Worm (Caenorhabditis elegans) whole organism, L1 larva: ENCODE results near the gene F35D11.3.

Experiments used
- C16A3.4 ChIP-seq: fragments of 150-350 bp; optimal IDR thresholded peaks from 2 replicates; lab custom pipeline; 2014; ENCODE audit warnings: missing biosample characterization, missing genetic modification characterization
- F16B12.6 ChIP-seq: fragments of 150-350 bp; optimal IDR thresholded peaks from 2 replicates; lab custom pipeline; 2014; ENCODE audit warnings: missing biosample characterization, missing genetic modification characterization
- blmp-1 ChIP-seq: fragments of 150-350 bp; optimal IDR thresholded peaks from 2 replicates; lab custom pipeline; 2014; ENCODE audit warnings: missing biosample characterization, missing genetic modification characterization
- ceh-63 ChIP-seq: fragments of 200-800 bp; sonication (Bioruptor generic); optimal IDR thresholded peaks from 2 replicates; lab custom pipeline; 2018; ENCODE audit warnings: mild to moderate bottlenecking, missing genetic modification characterization, missing compliant biosample characterization
- efl-1 ChIP-seq, 4 experiments: fragments of 150-350 bp; optimal IDR thresholded peaks in 3 of 4; peaks in 1 of 4; 1 replicate in 1 of 4; 2 replicates in 3 of 4; lab custom pipeline; 2014; ENCODE audit warnings: missing biosample characterization in 2 of 4, missing genetic modification characterization in 2 of 4, missing genetic modification reagents in 2 of 4
- elt-2 ChIP-seq: sonication (generic microtip); optimal IDR thresholded peaks from 2 replicates; lab custom pipeline; 2016; ENCODE audit warnings: missing genetic modification characterization, mild to moderate bottlenecking, inconsistent platforms, missing compliant biosample characterization, missing genetic modification reagents
- ets-5 ChIP-seq: fragments of 200-800 bp; sonication (Bioruptor generic); IDR thresholded peaks from 2 replicates; pipeline ENCODE4 v1.3.6; 2022; ENCODE audit warnings: missing genetic modification characterization, missing compliant biosample characterization
- fkh-4 ChIP-seq: sonication (generic microtip); optimal IDR thresholded peaks from 2 replicates; lab custom pipeline; 2016; ENCODE audit warnings: missing compliant biosample characterization, missing genetic modification characterization, borderline replicate concordance
- fkh-8 ChIP-seq: sonication (generic microtip); optimal IDR thresholded peaks from 2 replicates; lab custom pipeline; 2016; ENCODE audit warnings: mild to moderate bottlenecking, missing genetic modification characterization, missing compliant biosample characterization
- lin-14 ChIP-seq: fragments of 200-800 bp; sonication (Bioruptor generic); optimal IDR thresholded peaks from 2 replicates; lab custom pipeline; 2018; ENCODE audit warnings: mild to moderate bottlenecking, missing genetic modification characterization, moderate library complexity, missing compliant biosample characterization
- lin-39 ChIP-seq: fragments of 150-350 bp; optimal IDR thresholded peaks from 2 replicates; lab custom pipeline; 2014; ENCODE audit warnings: missing biosample characterization, missing genetic modification reagents, missing genetic modification characterization
- lsy-2 ChIP-seq, 2 experiments: fragments of 150-350 bp; optimal IDR thresholded peaks; 2 replicates each; lab custom pipeline; 2014; ENCODE audit warnings: missing biosample characterization in 2 of 2, missing genetic modification characterization in 2 of 2
- mdl-1 ChIP-seq, 2 experiments: fragments of 150-350 bp; optimal IDR thresholded peaks; 2 replicates each; lab custom pipeline; 2014 to 2017; ENCODE audit warnings: missing biosample characterization in 2 of 2, missing genetic modification characterization in 2 of 2, inconsistent platforms in 1 of 2
- mef-2 ChIP-seq: fragments of 150-350 bp; optimal IDR thresholded peaks from 2 replicates; lab custom pipeline; 2014; ENCODE audit warnings: missing biosample characterization, missing genetic modification characterization
- mep-1 ChIP-seq: fragments of 150-350 bp; optimal IDR thresholded peaks from 2 replicates; lab custom pipeline; 2014; ENCODE audit warnings: missing biosample characterization, missing genetic modification characterization
- nhr-11 ChIP-seq: fragments of 150-350 bp; optimal IDR thresholded peaks from 2 replicates; lab custom pipeline; 2014; ENCODE audit warnings: missing biosample characterization, missing genetic modification characterization
- nhr-20 ChIP-seq: sonication (generic microtip); optimal IDR thresholded peaks from 2 replicates; lab custom pipeline; 2016; ENCODE audit warnings: mild to moderate bottlenecking, missing genetic modification characterization, missing compliant biosample characterization
- nhr-71 ChIP-seq: sonication (generic microtip); optimal IDR thresholded peaks from 2 replicates; lab custom pipeline; 2016; ENCODE audit warnings: mild to moderate bottlenecking, missing genetic modification characterization, moderate library complexity, missing compliant biosample characterization
- nhr-77 ChIP-seq: fragments of 150-350 bp; optimal IDR thresholded peaks from 2 replicates; lab custom pipeline; 2014; ENCODE audit warnings: missing biosample characterization, missing genetic modification characterization
- nhr-85 ChIP-seq: sonication (generic microtip); peaks from one replicate; lab custom pipeline; 2016; ENCODE audit warnings: missing genetic modification characterization, inconsistent platforms, missing compliant biosample characterization
- pag-3 ChIP-seq: sonication (generic microtip); optimal IDR thresholded peaks from 2 replicates; lab custom pipeline; 2017; ENCODE audit warnings: missing genetic modification characterization, mild to moderate bottlenecking, missing compliant biosample characterization, antibody characterized with exemption, borderline replicate concordance; ENCODE audit not compliant: insufficient read depth
- pax-3 ChIP-seq: fragments of 200-800 bp; sonication (Bioruptor generic); optimal IDR thresholded peaks from 2 replicates; lab custom pipeline; 2018; ENCODE audit warnings: mild to moderate bottlenecking, missing genetic modification characterization, moderate library complexity, missing compliant biosample characterization
- snu-23 ChIP-seq: sonication (generic microtip); optimal IDR thresholded peaks from 2 replicates; lab custom pipeline; 2016; ENCODE audit warnings: missing genetic modification characterization, missing compliant biosample characterization
- swsn-7 ChIP-seq: sonication (generic microtip); optimal IDR thresholded peaks from 2 replicates; lab custom pipeline; 2016; ENCODE audit warnings: missing genetic modification characterization, missing compliant biosample characterization
- tbx-2 ChIP-seq: sonication (generic microtip); optimal IDR thresholded peaks from 2 replicates; lab custom pipeline; 2016; ENCODE audit warnings: missing genetic modification characterization, missing compliant biosample characterization
- tlp-1 ChIP-seq: fragments of 150-350 bp; optimal IDR thresholded peaks from 2 replicates; lab custom pipeline; 2014; ENCODE audit warnings: missing biosample characterization, missing genetic modification characterization
- unc-98 ChIP-seq: fragments of 200-800 bp; sonication (Bioruptor generic); IDR thresholded peaks from 2 replicates; pipeline ENCODE4 v1.3.6; 2022; ENCODE audit warnings: missing genetic modification characterization, missing compliant biosample characterization
- zag-1 ChIP-seq: fragments of 150-350 bp; optimal IDR thresholded peaks from 2 replicates; lab custom pipeline; 2014; ENCODE audit warnings: missing biosample characterization, missing genetic modification characterization
- zip-4 ChIP-seq: fragments of 200-800 bp; sonication (Bioruptor generic); optimal IDR thresholded peaks from 2 replicates; lab custom pipeline; 2018; ENCODE audit warnings: mild to moderate bottlenecking, missing genetic modification characterization, moderate library complexity, missing compliant biosample characterization
- ztf-11 ChIP-seq, 2 experiments: sonication (generic microtip); optimal IDR thresholded peaks; 2 replicates each; lab custom pipeline; 2016 to 2017; ENCODE audit warnings: missing genetic modification characterization in 2 of 2, missing biosample characterization in 1 of 2, missing compliant biosample characterization in 1 of 2

The F35D11.3 gene

DNA sequence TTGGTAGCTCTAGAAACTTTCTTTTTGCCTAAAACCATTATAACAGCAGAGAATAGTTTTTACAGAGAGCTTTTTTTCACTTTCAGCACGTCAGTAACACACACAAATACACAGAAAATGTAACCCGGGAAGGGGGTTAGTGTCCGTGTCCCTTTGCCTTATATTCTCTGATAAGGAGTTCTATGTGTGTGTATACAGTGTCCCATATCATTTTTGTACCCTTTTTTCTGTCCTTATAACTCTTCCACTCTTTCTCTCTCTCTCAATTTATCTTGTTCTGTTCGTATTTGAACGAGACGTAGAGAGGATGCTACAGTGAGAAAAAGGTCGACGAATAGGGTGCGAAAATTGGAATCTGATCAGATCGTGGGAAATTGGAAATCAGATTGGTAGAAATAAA is 9.4 kb upstream of the F35D11.3 start:
- no peak for TF ChIP-seq lin-39 (tag; lab: Kevin White, UChicago)
- TF ChIP-seq elt-2 = peak; percentile 77
- TF ChIP-seq unc-98 (GFP tag; lab: Robert Waterston, UW) = no peak
- no peak for TF ChIP-seq ceh-63
- peak; percentile 10 for TF ChIP-seq lin-14 (GFP tag; lab: Kevin White, UChicago)
- no peak for TF ChIP-seq zag-1 (tag; lab: Kevin White, UChicago)
- TF ChIP-seq nhr-71 (tag; lab: Kevin White, UChicago) = no peak
- no peak for TF ChIP-seq zip-4 (GFP tag; lab: Kevin White, UChicago)
- no peak for TF ChIP-seq efl-1 (optimal IDR thresholded peaks at IDR 0.05; lab: Kevin White, UChicago)
- TF ChIP-seq efl-1 (GFP tag; optimal IDR thresholded peaks at IDR 0.05 in 1 of 2; lab: Kevin White, UChicago) = peak in 1 of 2 experiments; percentile 7
- no peak for TF ChIP-seq tlp-1
- no peak for TF ChIP-seq pax-3
- TF ChIP-seq C16A3.4 (tag; lab: Kevin White, UChicago) = no peak

DNA sequence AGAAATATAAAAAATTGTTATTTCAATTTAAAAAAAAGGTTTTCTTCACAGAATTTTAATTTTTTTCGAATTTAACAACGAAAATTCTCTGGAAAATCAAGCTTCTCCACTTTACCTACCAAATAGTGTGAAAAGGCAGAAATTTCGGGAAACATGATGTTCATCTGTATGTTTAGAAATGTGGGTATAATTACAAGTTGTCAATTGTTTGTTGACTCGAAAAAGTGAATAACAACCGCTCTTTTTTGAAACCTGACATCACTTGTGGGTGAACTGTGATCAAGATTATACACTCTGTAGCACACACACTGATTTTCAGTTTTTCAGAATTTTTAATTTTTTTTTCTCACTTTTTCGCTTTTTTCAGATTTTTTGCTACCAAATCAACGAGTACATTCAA is 8.3 kb upstream of the F35D11.3 start:
- TF ChIP-seq fkh-8 (tag; lab: Kevin White, UChicago) (peak; percentile 20), efl-1 (optimal IDR thresholded peaks at IDR 0.05; lab: Kevin White, UChicago) (no peak), efl-1 (GFP tag; optimal IDR thresholded peaks at IDR 0.05 in 1 of 2; lab: Kevin White, UChicago) (no peak), ztf-11 (tag; optimal IDR thresholded peaks at IDR 0.05; lab: Kevin White, UChicago) (no peak), tbx-2 (tag; lab: Kevin White, UChicago) (no peak)

DNA sequence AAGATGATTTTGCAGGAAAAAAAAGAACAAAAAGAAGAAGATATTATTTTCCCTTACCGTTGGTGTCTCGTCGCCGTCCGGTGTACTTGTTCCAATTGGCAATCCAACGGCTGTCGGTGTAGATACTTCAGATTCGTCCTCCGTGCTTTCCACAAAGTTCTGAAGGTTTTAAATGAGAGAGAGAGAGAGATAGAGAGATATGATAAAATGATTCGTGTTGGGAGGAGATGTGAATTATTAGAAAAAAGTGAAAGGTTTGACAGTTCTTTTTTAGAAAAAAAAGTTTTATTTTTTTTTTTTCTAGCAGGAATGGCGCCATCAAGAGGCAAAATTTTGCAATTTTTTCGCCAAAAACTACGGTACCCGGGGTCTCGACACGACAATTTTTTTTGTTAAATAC is 7.9 kb upstream of the F35D11.3 start:
- TF ChIP-seq swsn-7 (no peak), lin-14 (GFP tag; lab: Kevin White, UChicago) (peak; percentile 14), nhr-85 (peak; percentile 25), ets-5 (GFP tag; lab: Robert Waterston, UW) (no peak), blmp-1 (peak; percentile 82), snu-23 (peak; percentile 2)
- TF ChIP-seq, all 84 proteins: peak for 4

DNA sequence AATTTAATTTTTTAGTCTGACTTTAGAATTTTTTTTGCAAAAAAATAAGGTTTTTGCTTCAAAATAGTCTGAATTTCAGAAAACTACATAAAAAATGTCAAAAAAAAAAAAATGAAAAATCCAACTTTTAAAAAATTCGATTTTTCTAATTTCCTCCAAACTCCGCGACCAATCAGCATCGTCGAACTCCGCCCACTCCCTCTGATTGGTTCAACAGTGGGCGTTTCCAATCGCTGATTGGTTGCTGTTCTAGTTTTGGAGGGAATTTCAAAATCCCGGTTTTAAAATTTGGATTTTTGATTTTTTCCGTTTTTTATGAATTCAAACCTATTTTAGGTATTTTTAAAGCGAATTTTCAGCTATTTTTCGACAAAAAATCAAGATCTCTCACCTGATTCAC is 7.4 kb upstream of the F35D11.3 start:
- no peak for TF ChIP-seq efl-1 (optimal IDR thresholded peaks at IDR 0.05; lab: Kevin White, UChicago)
- peak in 1 of 2 experiments; percentile 11 for TF ChIP-seq efl-1 (GFP tag; optimal IDR thresholded peaks at IDR 0.05 in 1 of 2; lab: Kevin White, UChicago)
- no peak for TF ChIP-seq nhr-77 (tag; lab: Kevin White, UChicago)
- TF ChIP-seq mef-2 (tag; lab: Kevin White, UChicago) = no peak
- no peak for TF ChIP-seq nhr-11

DNA sequence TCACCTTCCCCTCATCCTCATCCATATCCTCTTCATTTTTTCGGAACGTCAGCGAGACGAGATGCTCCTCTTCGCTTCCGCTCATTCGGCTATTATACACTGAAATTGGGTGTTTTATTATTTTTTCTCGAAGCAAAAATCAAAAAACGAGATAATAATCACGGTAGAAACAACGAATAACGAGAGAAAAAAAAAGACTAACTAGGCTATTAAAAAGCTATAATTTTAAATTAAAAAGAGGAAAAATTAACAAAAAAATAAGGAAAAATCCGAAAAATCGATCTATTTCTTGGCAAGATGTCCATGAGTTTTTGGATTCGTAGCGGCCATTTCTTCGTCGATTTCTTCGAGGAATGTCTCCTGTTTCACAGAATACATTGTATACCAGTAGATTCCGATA is 6.9 kb upstream of the F35D11.3 start, which contains the start of gene ipla-1:
ipla-1 (minus strand) TSS at position 101 of the 400 bp plus-strand sequence.
- TF ChIP-seq mdl-1 (tag; optimal IDR thresholded peaks at IDR 0.05; lab: Kevin White, UChicago) (no peak), nhr-20 (tag; lab: Kevin White, UChicago) (no peak), mep-1 (tag; lab: Kevin White, UChicago) (no peak)

DNA sequence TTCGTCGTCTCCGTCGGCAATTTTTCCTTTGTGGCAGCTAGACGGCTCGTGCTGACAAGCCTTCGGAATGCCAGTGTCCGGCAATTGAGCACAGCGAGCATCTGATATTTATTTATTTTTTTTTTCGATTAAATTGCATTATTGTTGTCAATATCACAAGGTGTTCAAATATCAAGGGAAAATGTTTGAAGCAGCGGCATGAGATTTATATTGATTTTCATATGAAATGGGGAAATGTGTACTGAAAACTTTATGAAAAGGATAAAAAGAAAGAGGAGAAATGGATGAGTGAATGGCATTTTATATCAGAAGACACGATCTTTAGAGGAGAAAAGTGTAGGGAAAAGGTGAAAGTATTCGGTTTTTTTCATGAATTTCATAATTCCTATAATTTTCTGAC is 5.6 kb upstream of the F35D11.3 start, which contains the start of gene coa-3:
coa-3 (minus strand) TSS at position 101 of the 400 bp plus-strand sequence.
- no peak for TF ChIP-seq lsy-2 (tag; optimal IDR thresholded peaks at IDR 0.05; lab: Kevin White, UChicago)
- TF ChIP-seq nhr-77 (tag; lab: Kevin White, UChicago) = no peak
- no peak for TF ChIP-seq fkh-4 (tag; lab: Kevin White, UChicago)
- TF ChIP-seq F16B12.6 (tag; lab: Kevin White, UChicago) = no peak
- TF ChIP-seq pag-3 (tag; lab: Kevin White, UChicago) = no peak
- no peak for TF ChIP-seq efl-1 (optimal IDR thresholded peaks at IDR 0.05; lab: Kevin White, UChicago)
- TF ChIP-seq efl-1 (GFP tag; optimal IDR thresholded peaks at IDR 0.05 in 1 of 2; lab: Kevin White, UChicago) = peak in 1 of 2 experiments; percentile 89
- TF ChIP-seq tlp-1 = no peak
